Fruit fly (Drosophila melanogaster) S2 (cell line): ENCODE measurements around the gene VhaM9.7-d.

Experiments
- CG8478 ChIP-seq: fragments of >200 bp; optimal IDR thresholded peaks from 2 replicates; lab custom pipeline; 2018
- CTCF ChIP-seq, 2 experiments: fragments of >200 bp; optimal IDR thresholded peaks; 2 replicates each; lab custom pipeline; 2018

dm6 chr3R:17014276-17014675 is 39.3 kb downstream of the VhaM9.7-d start, which contains the start of gene Pxd:
- no peak for TF ChIP-seq CTCF (optimal IDR thresholded peaks at IDR 0.05; lab: Kevin White, UChicago)
- no peak for TF ChIP-seq CG8478
